Worm (Caenorhabditis elegans): ENCODE results near the gene F48C5.2.

Gene F48C5.2

DNA sequence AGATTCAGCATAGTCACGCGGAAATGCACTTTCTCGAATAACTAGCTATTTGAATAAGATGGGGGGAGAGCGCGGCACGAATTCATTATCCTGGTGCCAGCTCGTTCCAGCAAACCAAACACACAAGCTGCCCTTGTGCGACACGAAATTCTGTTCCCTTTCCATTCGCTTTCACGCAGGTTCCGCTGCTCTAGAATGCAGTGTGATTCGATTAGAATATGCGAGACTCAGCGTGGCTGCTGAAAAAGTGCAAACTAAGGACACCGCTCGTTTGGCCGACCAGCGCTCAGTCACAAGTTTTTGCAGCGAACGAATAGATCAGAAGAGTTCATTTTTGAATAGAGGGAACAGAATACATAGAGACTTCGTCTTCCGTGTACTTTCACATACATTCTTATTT, 28.0 kb upstream of the F48C5.2 start:
- TF ChIP-seq nhr-11 (tag; optimal IDR thresholded peaks at IDR 0.05), result no peak
- peak; percentile 37 for TF ChIP-seq nhr-21 (tag; optimal IDR thresholded peaks at IDR 0.05)
- peak; percentile 52 for TF ChIP-seq sem-4 (tag; optimal IDR thresholded peaks at IDR 0.05)

DNA sequence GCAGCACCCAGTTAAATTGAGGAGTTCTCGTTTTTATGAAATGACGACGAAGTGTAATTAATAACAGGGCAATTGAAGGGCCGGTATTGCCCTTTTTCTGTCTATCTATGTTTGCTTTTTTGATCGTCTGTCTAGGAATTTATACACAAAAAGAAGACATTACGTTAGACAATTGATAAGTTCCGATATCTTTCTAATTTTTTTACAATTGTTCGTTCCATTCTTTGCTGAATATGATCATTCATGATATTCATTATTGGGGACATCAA, 27.6 kb upstream of the F48C5.2 start:
- TF ChIP-seq nhr-25 (tag; optimal IDR thresholded peaks at IDR 0.05) (peak; percentile 7), sma-9 (GFP tag; optimal IDR thresholded peaks at IDR 0.05) (peak; percentile 76), sma-9 (tag; optimal IDR thresholded peaks at IDR 0.05) (no peak), ceh-16 (tag; optimal IDR thresholded peaks at IDR 0.05) (no peak), fos-1 (tag; optimal IDR thresholded peaks at IDR 0.05) (peak; percentile 17), snpc-4 (tag; optimal IDR thresholded peaks at IDR 0.05) (no peak), blmp-1 (tag; optimal IDR thresholded peaks at IDR 0.05; ENCODE audit: insufficient read depth) (peak; percentile 36)

DNA sequence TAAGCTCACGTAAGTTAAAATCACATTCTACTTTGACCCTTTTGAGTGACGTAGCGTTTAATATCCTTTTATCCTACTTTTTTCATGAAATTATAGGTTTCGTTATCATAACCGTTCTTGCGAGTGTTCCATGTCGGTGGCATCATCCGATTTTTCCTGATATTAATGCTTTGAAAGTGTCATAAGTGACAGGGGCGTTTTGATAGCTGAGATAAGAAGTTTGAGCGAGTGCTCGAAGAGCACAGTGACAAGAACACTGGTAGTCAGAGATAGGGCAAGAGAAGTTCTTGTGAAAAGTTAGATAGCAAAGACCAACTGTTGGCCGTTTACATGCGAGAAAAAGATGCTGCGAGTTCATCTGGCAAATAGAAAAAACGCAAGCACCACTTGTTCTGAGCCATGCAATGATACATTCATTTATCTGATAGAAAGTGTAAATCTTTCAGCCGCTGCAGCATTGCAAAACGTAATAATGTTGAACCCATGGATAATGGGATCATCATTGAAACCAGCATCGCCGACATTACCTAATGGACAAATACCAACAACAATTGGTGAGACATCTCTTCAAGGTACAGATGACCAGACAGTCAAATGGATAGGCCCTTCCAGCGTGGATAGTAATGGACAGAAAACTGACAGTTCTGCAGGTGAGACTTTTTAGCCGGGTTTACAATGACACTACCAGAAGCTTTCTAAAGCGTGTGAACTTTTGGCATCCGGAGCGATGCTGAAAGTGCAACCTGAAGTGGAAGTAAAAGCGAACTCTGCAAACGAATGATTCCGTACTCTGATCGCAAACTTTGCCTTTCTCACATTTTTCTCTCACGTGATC, 27.1 kb upstream of the F48C5.2 start:
- TF ChIP-seq nhr-23 (tag; optimal IDR thresholded peaks at IDR 0.05), result no peak
- no peak for TF ChIP-seq unc-62 (GFP tag; optimal IDR thresholded peaks at IDR 0.05)
- TF ChIP-seq C34F6.9 (tag; optimal IDR thresholded peaks at IDR 0.05), result peak; percentile 6
- no peak for TF ChIP-seq nhr-21 (tag; optimal IDR thresholded peaks at IDR 0.05)
- no peak for TF ChIP-seq gmeb-1 (tag; optimal IDR thresholded peaks at IDR 0.05)
- no peak for TF ChIP-seq sma-3 (GFP tag; optimal IDR thresholded peaks at IDR 0.05)
- TF ChIP-seq ztf-4 (tag; optimal IDR thresholded peaks at IDR 0.05), result peak; percentile 21
- TF ChIP-seq F13H6.1 (tag; optimal IDR thresholded peaks at IDR 0.05), result peak; percentile 4
- TF ChIP-seq fos-1 (tag; optimal IDR thresholded peaks at IDR 0.05), result peak; percentile 87
- TF ChIP-seq unc-39 (tag; optimal IDR thresholded peaks at IDR 0.05), result no peak
- TF ChIP-seq unc-55 (GFP tag; optimal IDR thresholded peaks at IDR 0.05), result no peak
- TF ChIP-seq ztf-11 (tag; optimal IDR thresholded peaks at IDR 0.05), result no peak
- TF ChIP-seq ZK546.5 (tag; optimal IDR thresholded peaks at IDR 0.05), result no peak
- TF ChIP-seq nhr-25 (tag; optimal IDR thresholded peaks at IDR 0.05), result no peak
- TF ChIP-seq mbf-1 (tag; optimal IDR thresholded peaks at IDR 0.05), result no peak
- no peak for TF ChIP-seq elt-3 (tag; optimal IDR thresholded peaks at IDR 0.05)
- peak; percentile 33 for TF ChIP-seq crh-2 (tag; optimal IDR thresholded peaks at IDR 0.05)
- no peak for TF ChIP-seq alr-1 (tag; optimal IDR thresholded peaks at IDR 0.05)
- TF ChIP-seq egl-27 (tag; optimal IDR thresholded peaks at IDR 0.05), result no peak
- peak; percentile 1 for TF ChIP-seq nhr-129 (tag; optimal IDR thresholded peaks at IDR 0.05)
- no peak for TF ChIP-seq nhr-237 (tag; optimal IDR thresholded peaks at IDR 0.05)
- no peak for TF ChIP-seq lin-39 (tag; optimal IDR thresholded peaks at IDR 0.05)
- TF ChIP-seq R02D3.7 (tag; optimal IDR thresholded peaks at IDR 0.05), result no peak
- TF ChIP-seq aly-2 (tag; optimal IDR thresholded peaks at IDR 0.05), result no peak
- TF ChIP-seq ama-1 (optimal IDR thresholded peaks at IDR 0.05), result peak; percentile 44
- TF ChIP-seq nhr-11 (tag; optimal IDR thresholded peaks at IDR 0.05), result no peak
- TF ChIP-seq elt-1 (tag; optimal IDR thresholded peaks at IDR 0.05), result no peak
- no peak for TF ChIP-seq zag-1 (tag; optimal IDR thresholded peaks at IDR 0.05)
- no peak for TF ChIP-seq nhr-77 (tag; optimal IDR thresholded peaks at IDR 0.05)
- no peak for TF ChIP-seq Y55F3AM.14 (GFP tag; optimal IDR thresholded peaks at IDR 0.05)
- no peak for TF ChIP-seq ceh-82 (tag; optimal IDR thresholded peaks at IDR 0.05)
- no peak for TF ChIP-seq skn-1 (tag; optimal IDR thresholded peaks at IDR 0.05)
- TF ChIP-seq snpc-4 (tag; optimal IDR thresholded peaks at IDR 0.05), result no peak
- no peak for TF ChIP-seq peb-1 (tag; optimal IDR thresholded peaks at IDR 0.05)
- no peak for TF ChIP-seq lin-13 (GFP tag; optimal IDR thresholded peaks at IDR 0.05)
- no peak for TF ChIP-seq ceh-16 (tag; optimal IDR thresholded peaks at IDR 0.05)

DNA sequence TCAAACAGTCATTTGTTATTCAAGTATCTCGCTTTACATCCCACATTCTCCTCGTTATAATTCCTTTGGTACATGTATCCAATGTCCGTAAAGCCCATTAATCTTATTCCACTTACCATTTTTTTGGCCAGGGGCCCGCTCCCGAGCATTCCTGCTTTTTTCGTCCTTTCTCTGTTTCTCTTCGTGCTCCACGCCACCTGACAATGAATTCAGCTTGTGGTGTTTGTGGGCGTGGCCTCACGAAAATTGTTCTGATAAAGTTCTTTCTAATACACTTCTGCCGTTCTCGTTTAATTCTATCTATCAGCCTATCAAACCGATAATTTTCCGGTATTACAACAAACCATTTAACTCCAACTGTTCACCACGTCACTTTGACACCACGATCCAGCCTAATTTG, 25.9 kb upstream of the F48C5.2 start:
- TF ChIP-seq unc-55 (GFP tag; optimal IDR thresholded peaks at IDR 0.05) (no peak), crh-2 (tag; optimal IDR thresholded peaks at IDR 0.05) (no peak), elt-3 (tag; optimal IDR thresholded peaks at IDR 0.05) (no peak), lsy-2 (tag; optimal IDR thresholded peaks at IDR 0.05) (no peak), mdl-1 (tag; optimal IDR thresholded peaks at IDR 0.05) (no peak), unc-39 (tag; optimal IDR thresholded peaks at IDR 0.05) (no peak), skn-1 (tag; optimal IDR thresholded peaks at IDR 0.05) (no peak), nhr-12 (tag; optimal IDR thresholded peaks at IDR 0.05) (no peak), unc-62 (GFP tag; optimal IDR thresholded peaks at IDR 0.05) (no peak), alr-1 (tag; optimal IDR thresholded peaks at IDR 0.05) (no peak), sma-3 (GFP tag; optimal IDR thresholded peaks at IDR 0.05) (no peak), ama-1 (optimal IDR thresholded peaks at IDR 0.05) (no peak), sma-9 (GFP tag; optimal IDR thresholded peaks at IDR 0.05) (no peak), sma-9 (tag; optimal IDR thresholded peaks at IDR 0.05) (no peak)

All from whole organism, L2 larva.